Worm (Caenorhabditis elegans) whole organism, mixed stage, embryonic: Measurements from ENCODE around the gene M03F4.6.

Experiments
- elt-1 ChIP-seq: sonication (generic microtip); optimal IDR thresholded peaks from 2 replicates; lab custom pipeline; 2017; ENCODE audit warnings: missing genetic modification characterization, mild to moderate bottlenecking, missing compliant biosample characterization, antibody characterized with exemption, moderate library complexity, borderline replicate concordance; ENCODE audit not compliant: insufficient read depth
- elt-3 ChIP-seq: fragments of 150-350 bp; optimal IDR thresholded peaks from 2 replicates; lab custom pipeline; 2014; ENCODE audit warnings: missing biosample characterization, missing genetic modification characterization
- unc-39 ChIP-seq: fragments of 150-350 bp; optimal IDR thresholded peaks from 2 replicates; lab custom pipeline; 2014; ENCODE audit warnings: missing biosample characterization, missing genetic modification characterization
- unc-62 ChIP-seq: fragments of 150-350 bp; optimal IDR thresholded peaks from 2 replicates; lab custom pipeline; 2014; ENCODE audit warnings: missing biosample characterization, missing genetic modification reagents, missing genetic modification characterization

DNA sequence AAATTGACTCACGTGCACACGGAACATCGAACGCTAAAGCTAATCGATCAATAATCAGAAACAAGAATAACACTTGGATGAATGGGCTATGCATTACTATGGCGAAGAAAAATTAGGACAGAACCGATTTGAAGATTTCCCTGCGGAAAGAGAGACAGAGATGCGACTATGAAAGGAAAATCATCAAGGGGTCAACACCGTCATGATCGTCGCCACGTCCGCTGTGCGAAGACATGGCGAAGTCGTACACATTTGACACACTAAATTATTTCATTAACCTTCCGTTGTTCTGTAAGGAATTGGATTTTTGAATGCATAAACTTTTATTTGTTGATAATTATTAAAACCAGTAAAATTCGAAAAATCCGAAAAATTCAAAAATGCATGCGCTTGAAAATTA is at the start of gene M03F4.6:
- TF ChIP-seq unc-62 (GFP tag; lab: Kevin White, UChicago) (no peak), elt-1 (tag; lab: Kevin White, UChicago) (no peak), unc-39 (tag; lab: Kevin White, UChicago) (no peak), elt-3 (tag; lab: Kevin White, UChicago) (no peak)
